Worm (Caenorhabditis elegans): ENCODE results near the gene F32E10.5.
A peak's percentile ranks its signal among the peaks of the same experiment; 100 is the strongest.

The F32E10.5 gene

DNA sequence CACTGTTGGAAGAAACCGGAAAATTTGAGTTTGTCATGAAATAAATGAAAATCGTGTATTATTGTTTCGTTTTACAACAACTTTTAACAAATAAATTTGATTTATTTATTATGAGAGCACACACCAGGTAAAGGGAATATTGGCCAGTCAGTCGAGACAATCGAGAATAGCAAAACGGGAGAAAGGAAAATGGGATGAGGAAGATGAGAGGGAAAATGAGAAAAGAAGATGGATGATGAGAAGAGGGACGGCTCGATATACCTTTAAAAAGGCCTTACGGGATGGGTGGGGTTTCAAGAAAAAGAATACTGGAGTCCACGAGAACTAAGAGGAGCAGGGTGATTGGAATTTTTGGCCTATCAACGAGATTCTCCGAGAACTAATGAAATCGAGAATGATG lies 19.5 kb downstream of the F32E10.5 start:
- TF ChIP-seq lin-13 (GFP tag; optimal IDR thresholded peaks at IDR 0.05) (no peak), zag-1 (tag; optimal IDR thresholded peaks at IDR 0.05) (no peak), nhr-237 (tag; optimal IDR thresholded peaks at IDR 0.05) (no peak), nhr-6 (tag; optimal IDR thresholded peaks at IDR 0.05) (no peak), C34F6.9 (tag; optimal IDR thresholded peaks at IDR 0.05) (no peak), ama-1 (optimal IDR thresholded peaks at IDR 0.05) (no peak), crh-2 (tag; optimal IDR thresholded peaks at IDR 0.05) (no peak), ZK546.5 (tag; optimal IDR thresholded peaks at IDR 0.05) (no peak)

- TF ChIP-seq ztf-11 (tag; optimal IDR thresholded peaks at IDR 0.05) (no peak), C34F6.9 (tag; optimal IDR thresholded peaks at IDR 0.05) (peak; percentile 7)
These were observed 21.8 kb downstream of the F32E10.5 start, which contains the start of the genes F49E8.7, F49E8.8 and nprl-2 for ce11 chrIV:7556265-7556866. Gene F49E8.7 (minus strand): TSS chrIV:7556365. Gene F49E8.8 (plus strand): TSS chrIV:7556637. Gene nprl-2 (plus strand): TSS chrIV:7556816.

- TF ChIP-seq lsy-2 (tag; optimal IDR thresholded peaks at IDR 0.05) (peak in 1 of 2 experiments; percentile 4), mab-5 (tag; optimal IDR thresholded peaks at IDR 0.05) (no peak), nhr-12 (tag; optimal IDR thresholded peaks at IDR 0.05) (no peak), nhr-21 (tag; optimal IDR thresholded peaks at IDR 0.05) (peak; percentile 2), nhr-77 (tag; optimal IDR thresholded peaks at IDR 0.05) (no peak), alr-1 (tag; optimal IDR thresholded peaks at IDR 0.05) (no peak), C34F6.9 (tag; optimal IDR thresholded peaks at IDR 0.05) (peak; percentile 43), ztf-11 (tag; optimal IDR thresholded peaks at IDR 0.05) (no peak), unc-39 (tag; optimal IDR thresholded peaks at IDR 0.05) (no peak), mdl-1 (tag; optimal IDR thresholded peaks at IDR 0.05) (no peak), ztf-4 (tag; optimal IDR thresholded peaks at IDR 0.05) (no peak), nhr-129 (tag; optimal IDR thresholded peaks at IDR 0.05) (no peak), unc-55 (GFP tag; optimal IDR thresholded peaks at IDR 0.05) (peak; percentile 53), dmd-4 (tag; optimal IDR thresholded peaks at IDR 0.05) (no peak)
These were observed 23.8 kb downstream of the F32E10.5 start, which contains the start of gene F49E8.6 for ce11 chrIV:7554351-7554750. Gene F49E8.6 (minus strand): TSS chrIV:7554667.

ce11 chrIV:7552958-7553553 lies 25.1 kb downstream of the F32E10.5 start, which contains the start of gene dif-1:
Gene dif-1 (minus strand): TSS chrIV:7553008.
- no peak for TF ChIP-seq zag-1 (tag; optimal IDR thresholded peaks at IDR 0.05)
- no peak for TF ChIP-seq ceh-16 (tag; optimal IDR thresholded peaks at IDR 0.05)
- TF ChIP-seq nhr-77 (tag; optimal IDR thresholded peaks at IDR 0.05) = no peak
- TF ChIP-seq sma-3 (GFP tag; optimal IDR thresholded peaks at IDR 0.05) = peak; percentile 14
- peak in 1 of 2 experiments; percentile 63 for TF ChIP-seq lsy-2 (tag; optimal IDR thresholded peaks at IDR 0.05)
- peak; percentile 47 for TF ChIP-seq sma-9 (GFP tag; optimal IDR thresholded peaks at IDR 0.05)
- no peak for TF ChIP-seq sma-9 (tag; optimal IDR thresholded peaks at IDR 0.05)
- peak; percentile 56 for TF ChIP-seq nhr-129 (tag; optimal IDR thresholded peaks at IDR 0.05)
- peak; percentile 39 for TF ChIP-seq sem-4 (tag; optimal IDR thresholded peaks at IDR 0.05)
- peak; percentile 76 for TF ChIP-seq crh-2 (tag; optimal IDR thresholded peaks at IDR 0.05)
- TF ChIP-seq unc-55 (GFP tag; optimal IDR thresholded peaks at IDR 0.05) = no peak
- TF ChIP-seq snpc-4 (tag; optimal IDR thresholded peaks at IDR 0.05) = no peak
- peak; percentile 43 for TF ChIP-seq gmeb-1 (tag; optimal IDR thresholded peaks at IDR 0.05)
- TF ChIP-seq C34F6.9 (tag; optimal IDR thresholded peaks at IDR 0.05) = peak; percentile 41
- TF ChIP-seq F13H6.1 (tag; optimal IDR thresholded peaks at IDR 0.05) = peak; percentile 53
- peak; percentile 51 for TF ChIP-seq fos-1 (tag; optimal IDR thresholded peaks at IDR 0.05)
- TF ChIP-seq nhr-21 (tag; optimal IDR thresholded peaks at IDR 0.05) = peak; percentile 58

DNA sequence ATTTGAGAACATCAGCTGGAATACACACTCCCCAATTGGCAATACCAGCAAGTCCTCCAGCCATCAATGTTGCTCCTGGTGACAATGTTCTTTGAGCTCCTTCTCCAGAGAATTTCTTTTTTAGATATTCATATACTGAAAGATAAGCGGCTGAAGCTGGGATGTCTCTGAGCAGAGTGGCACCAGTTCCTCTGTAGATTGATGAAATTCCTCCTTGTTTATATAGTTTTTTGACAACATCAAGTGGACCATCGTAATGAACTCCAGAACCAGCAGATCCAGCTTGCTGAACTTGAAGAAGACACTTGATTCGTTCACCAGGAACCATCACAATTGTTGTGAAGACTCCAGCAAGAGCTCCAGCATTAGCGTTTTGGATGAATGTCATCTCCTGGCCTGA lies 26.1 kb downstream of the F32E10.5 start:
- TF ChIP-seq aly-2 (tag; optimal IDR thresholded peaks at IDR 0.05) = no peak
- TF ChIP-seq dmd-4 (tag; optimal IDR thresholded peaks at IDR 0.05) = no peak
- TF ChIP-seq nhr-10 (tag; optimal IDR thresholded peaks at IDR 0.05) = no peak
- no peak for TF ChIP-seq unc-39 (tag; optimal IDR thresholded peaks at IDR 0.05)
- TF ChIP-seq ztf-4 (tag; optimal IDR thresholded peaks at IDR 0.05) = no peak
- TF ChIP-seq unc-62 (GFP tag; optimal IDR thresholded peaks at IDR 0.05) = no peak
- TF ChIP-seq nhr-12 (tag; optimal IDR thresholded peaks at IDR 0.05) = no peak
- TF ChIP-seq nhr-129 (tag; optimal IDR thresholded peaks at IDR 0.05) = no peak
- TF ChIP-seq nhr-21 (tag; optimal IDR thresholded peaks at IDR 0.05) = no peak
- no peak for TF ChIP-seq ceh-82 (tag; optimal IDR thresholded peaks at IDR 0.05)
- no peak for TF ChIP-seq C34F6.9 (tag; optimal IDR thresholded peaks at IDR 0.05)
- TF ChIP-seq unc-55 (GFP tag; optimal IDR thresholded peaks at IDR 0.05) = no peak
- TF ChIP-seq blmp-1 (tag; optimal IDR thresholded peaks at IDR 0.05; ENCODE audit: insufficient read depth) = no peak
